Worm (Caenorhabditis elegans) whole organism, L4/young adult: ENCODE results near the gene srh-147.
"Not testable (repeated sequence)": the region's sequence is repeated elsewhere in the genome, so short reads cannot be mapped to it uniquely, and the experiment has no call there.

ENCODE experiments used
- W03F9.2 ChIP-seq: fragments of 150-350 bp; optimal IDR thresholded peaks from 2 replicates; lab custom pipeline; 2014; ENCODE audit warnings: missing biosample characterization, missing genetic modification characterization
- dao-5 ChIP-seq: sonication (generic microtip); optimal IDR thresholded peaks from 2 replicates; lab custom pipeline; 2016; ENCODE audit warnings: missing genotype, missing genetic modification characterization, moderate library complexity, missing compliant biosample characterization
- him-1 ChIP-seq: sonication (generic microtip); optimal IDR thresholded peaks from 2 replicates; lab custom pipeline; 2016; ENCODE audit warnings: missing genotype, missing genetic modification reagents, missing genetic modification characterization, missing compliant biosample characterization

DNA sequence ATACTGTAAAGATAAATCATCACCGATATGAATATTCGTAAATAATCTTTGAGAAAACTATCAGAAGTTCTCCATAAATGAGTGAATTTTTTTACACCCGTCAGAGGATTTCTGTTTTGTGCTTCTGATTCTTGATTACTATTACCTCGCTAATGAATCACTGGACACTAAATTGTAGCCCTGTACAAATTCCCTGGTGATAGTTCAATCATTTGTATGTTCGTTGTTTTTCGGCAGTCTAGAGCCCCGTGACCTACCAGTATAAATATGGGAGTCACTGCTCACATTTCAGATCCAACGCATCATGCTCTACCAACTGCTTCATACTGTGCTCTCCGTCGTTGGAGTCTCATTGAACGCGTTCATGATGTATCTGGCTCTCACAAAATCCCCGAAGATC lies 47.0 kb downstream of the srh-147 start, which contains the start of gene srd-27:
- not testable (repeated sequence) for TF ChIP-seq W03F9.2 (tag; lab: Kevin White, UChicago); him-1 (tag; lab: Kevin White, UChicago); dao-5
